Worm (Caenorhabditis elegans) whole organism, L2 larva: Measurements from ENCODE around the gene M03B6.3.

Experiments used
- C34F6.9 ChIP-seq: fragments of 150-350 bp; optimal IDR thresholded peaks from 2 replicates; lab custom pipeline; 2014; ENCODE audit warnings: missing biosample characterization, missing genetic modification characterization
- R02D3.7 ChIP-seq: fragments of 150-350 bp; optimal IDR thresholded peaks from 2 replicates; lab custom pipeline; 2014; ENCODE audit warnings: missing biosample characterization, missing genetic modification characterization
- Y55F3AM.14 ChIP-seq: fragments of 200-800 bp; sonication (Bioruptor generic); optimal IDR thresholded peaks from 2 replicates; lab custom pipeline; 2018; ENCODE audit warnings: mild to moderate bottlenecking, missing genetic modification characterization, missing compliant biosample characterization
- ZK546.5 ChIP-seq: sonication (generic microtip); optimal IDR thresholded peaks from 2 replicates; lab custom pipeline; 2017; ENCODE audit warnings: missing biosample characterization, missing genetic modification characterization
- aly-2 ChIP-seq: fragments of 150-350 bp; optimal IDR thresholded peaks from 2 replicates; lab custom pipeline; 2014; ENCODE audit warnings: missing biosample characterization, missing genetic modification characterization
- blmp-1 ChIP-seq: sonication (generic microtip); optimal IDR thresholded peaks from 2 replicates; lab custom pipeline; 2017; ENCODE audit warnings: missing genetic modification characterization, mild to moderate bottlenecking, missing compliant biosample characterization, antibody characterized with exemption, moderate library complexity; ENCODE audit not compliant: insufficient read depth
- ceh-16 ChIP-seq: fragments of 150-350 bp; optimal IDR thresholded peaks from 2 replicates; lab custom pipeline; 2014; ENCODE audit warnings: missing biosample characterization, missing genetic modification characterization
- ceh-82 ChIP-seq: fragments of 150-350 bp; optimal IDR thresholded peaks from 2 replicates; lab custom pipeline; 2014; ENCODE audit warnings: missing biosample characterization, missing genetic modification characterization
- fos-1 ChIP-seq: fragments of 150-350 bp; optimal IDR thresholded peaks from 2 replicates; lab custom pipeline; 2014; ENCODE audit warnings: missing biosample characterization, missing genetic modification characterization
- lin-11 ChIP-seq: fragments of 150-350 bp; sonication (generic microtip); optimal IDR thresholded peaks from 2 replicates; lab custom pipeline; 2014; ENCODE audit warnings: missing biosample characterization, missing genetic modification characterization, inconsistent platforms, mixed read lengths
- lin-13 ChIP-seq: fragments of 150-350 bp; optimal IDR thresholded peaks from 2 replicates; lab custom pipeline; 2014; ENCODE audit warnings: missing biosample characterization, missing genetic modification reagents, missing genetic modification characterization
- lin-39 ChIP-seq: fragments of 150-350 bp; optimal IDR thresholded peaks from 2 replicates; lab custom pipeline; 2014; ENCODE audit warnings: missing biosample characterization, missing genetic modification reagents, missing genetic modification characterization
- lsy-2 ChIP-seq, 2 experiments: fragments of 150-350 bp in 1 of 2; sonication (generic microtip) in 1 of 2; optimal IDR thresholded peaks; 2 replicates each; lab custom pipeline; 2014 to 2017; ENCODE audit warnings: missing biosample characterization in 2 of 2, missing genetic modification characterization in 2 of 2
- mab-5 ChIP-seq: fragments of 150-350 bp; optimal IDR thresholded peaks from 2 replicates; lab custom pipeline; 2014; ENCODE audit warnings: missing biosample characterization, missing genetic modification characterization
- mbf-1 ChIP-seq: sonication (generic microtip); optimal IDR thresholded peaks from 2 replicates; lab custom pipeline; 2017; ENCODE audit warnings: missing biosample characterization, missing genetic modification characterization
- mdl-1 ChIP-seq, 2 experiments: fragments of 150-350 bp in 1 of 2; sonication (generic microtip) in 1 of 2; optimal IDR thresholded peaks; 2 replicates each; lab custom pipeline; 2017; ENCODE audit warnings: missing biosample characterization in 2 of 2, missing genetic modification characterization in 2 of 2
- nhr-11 ChIP-seq: fragments of 150-350 bp; optimal IDR thresholded peaks from 2 replicates; lab custom pipeline; 2014; ENCODE audit warnings: missing biosample characterization, missing genetic modification characterization
- nhr-23 ChIP-seq: fragments of 150-350 bp; optimal IDR thresholded peaks from 2 replicates; lab custom pipeline; 2014; ENCODE audit warnings: missing biosample characterization, missing genetic modification reagents, missing genetic modification characterization
- nhr-237 ChIP-seq: fragments of 150-350 bp; optimal IDR thresholded peaks from 2 replicates; lab custom pipeline; 2014; ENCODE audit warnings: missing biosample characterization, missing genetic modification characterization
- peb-1 ChIP-seq: fragments of 150-350 bp; optimal IDR thresholded peaks from 2 replicates; lab custom pipeline; 2014; ENCODE audit warnings: missing biosample characterization, missing genetic modification characterization
- skn-1 ChIP-seq: sonication (generic microtip); optimal IDR thresholded peaks from 2 replicates; lab custom pipeline; 2017; ENCODE audit warnings: missing biosample characterization, missing genetic modification characterization
- sma-9 ChIP-seq, 2 experiments: fragments of 150-350 bp in 1 of 2; sonication (generic microtip) in 1 of 2; optimal IDR thresholded peaks; 2 replicates each; lab custom pipeline; 2014 to 2016; ENCODE audit warnings: missing genetic modification characterization in 2 of 2, mild to moderate bottlenecking in 1 of 2, missing biosample characterization in 1 of 2, missing compliant biosample characterization in 1 of 2, missing genetic modification reagents in 1 of 2, moderate library complexity in 1 of 2
- snpc-4 ChIP-seq: fragments of 150-350 bp; optimal IDR thresholded peaks from 2 replicates; lab custom pipeline; 2014; ENCODE audit warnings: missing biosample characterization, missing genetic modification characterization
- unc-39 ChIP-seq: fragments of 150-350 bp; optimal IDR thresholded peaks from 2 replicates; lab custom pipeline; 2014; ENCODE audit warnings: missing biosample characterization, missing genetic modification characterization
- unc-55 ChIP-seq: fragments of 150-350 bp; sonication (generic microtip); optimal IDR thresholded peaks from 3 replicates; lab custom pipeline; 2014; ENCODE audit warnings: missing biosample characterization, missing genetic modification reagents, missing genetic modification characterization
- zag-1 ChIP-seq: fragments of 150-350 bp; optimal IDR thresholded peaks from 2 replicates; lab custom pipeline; 2014; ENCODE audit warnings: missing biosample characterization, missing genetic modification characterization
- ztf-11 ChIP-seq: sonication (generic microtip); optimal IDR thresholded peaks from 2 replicates; lab custom pipeline; 2017; ENCODE audit warnings: missing biosample characterization, missing genetic modification characterization
- ztf-4 ChIP-seq: fragments of 150-350 bp; optimal IDR thresholded peaks from 2 replicates; lab custom pipeline; 2014; ENCODE audit warnings: missing biosample characterization, missing genetic modification characterization

M03B6.3 gene

ce11 chrX:13838019-13838418, 26.1 kb downstream of the M03B6.3 start:
- no peak for TF ChIP-seq ztf-11 (tag; lab: Kevin White, UChicago)

- TF ChIP-seq mbf-1 (tag; lab: Kevin White, UChicago) (no peak), unc-39 (no peak), Y55F3AM.14 (no peak), nhr-11 (tag; lab: Kevin White, UChicago) (no peak), nhr-237 (tag; lab: Kevin White, UChicago) (no peak), lin-39 (tag; lab: Kevin White, UChicago) (no peak)
Observed at ce11 chrX:13834127-13834526, 30.0 kb downstream of the M03B6.3 start, which contains the start of gene F19D8.2. Gene F19D8.2 (plus strand): TSS chrX:13834427.

ce11 chrX:13833448-13833847, 30.6 kb downstream of the M03B6.3 start:
- no peak for TF ChIP-seq aly-2
- no peak for TF ChIP-seq C34F6.9 (tag; lab: Kevin White, UChicago)
- no peak for TF ChIP-seq lin-11 (tag; lab: Kevin White, UChicago)
- peak; percentile 7 for TF ChIP-seq snpc-4
- TF ChIP-seq, all 48 proteins: peak for 1

ce11 chrX:13823482-13823881, 40.6 kb downstream of the M03B6.3 start, which contains the start of gene twk-23:
Gene twk-23 (minus strand): TSS chrX:13823582.
- no peak for TF ChIP-seq skn-1 (tag; lab: Kevin White, UChicago)
- no peak for TF ChIP-seq C34F6.9 (tag; lab: Kevin White, UChicago)
- no peak for TF ChIP-seq ZK546.5
- TF ChIP-seq R02D3.7 (tag; lab: Kevin White, UChicago) = no peak
- no peak for TF ChIP-seq Y55F3AM.14
- no peak for TF ChIP-seq nhr-23
- no peak for TF ChIP-seq snpc-4
- no peak for TF ChIP-seq mab-5 (tag; lab: Kevin White, UChicago)
- no peak for TF ChIP-seq ceh-82 (tag; lab: Kevin White, UChicago)
- TF ChIP-seq nhr-237 (tag; lab: Kevin White, UChicago) = no peak
- no peak for TF ChIP-seq blmp-1 (tag; lab: Kevin White, UChicago)
- TF ChIP-seq unc-39 = no peak
- TF ChIP-seq lin-39 (tag; lab: Kevin White, UChicago) = no peak
- TF ChIP-seq mdl-1 (tag; optimal IDR thresholded peaks at IDR 0.05; lab: Kevin White, UChicago) = no peak
- no peak for TF ChIP-seq lin-11 (tag; lab: Kevin White, UChicago)
- TF ChIP-seq ceh-16 (tag; lab: Kevin White, UChicago) = no peak
- no peak for TF ChIP-seq lin-13 (GFP tag; lab: Kevin White, UChicago)
- TF ChIP-seq peb-1 (tag; lab: Kevin White, UChicago) = no peak

ce11 chrX:13818791-13819190, 45.3 kb downstream of the M03B6.3 start:
- peak; percentile 41 for TF ChIP-seq fos-1 (tag; lab: Kevin White, UChicago)
- no peak for TF ChIP-seq ztf-4 (tag; lab: Kevin White, UChicago)

ce11 chrX:13811929-13812328, 52.2 kb downstream of the M03B6.3 start:
- TF ChIP-seq C34F6.9 (tag; lab: Kevin White, UChicago) (peak; percentile 28), zag-1 (peak; percentile 21), ceh-82 (tag; lab: Kevin White, UChicago) (no peak), lin-13 (GFP tag; lab: Kevin White, UChicago) (no peak), unc-55 (GFP tag; lab: Kevin White, UChicago) (peak; percentile 11), ztf-4 (tag; lab: Kevin White, UChicago) (no peak), lsy-2 (tag; optimal IDR thresholded peaks at IDR 0.05; lab: Kevin White, UChicago) (peak in 1 of 2 experiments; percentile 24), sma-9 (GFP tag; optimal IDR thresholded peaks at IDR 0.05; lab: Kevin White, UChicago) (peak; percentile 23), sma-9 (tag; optimal IDR thresholded peaks at IDR 0.05; lab: Kevin White, UChicago) (no peak)
